Fruit fly (Drosophila melanogaster) whole organism, prepupa: ENCODE data around the gene TTLL6B.

Source experiments
- CG1621 ChIP-seq: fragments of 200-800 bp; sonication (Bioruptor generic); optimal IDR thresholded peaks from 3 replicates; lab custom pipeline; 2018; ENCODE audit warnings: missing biosample characterization, mild to moderate bottlenecking, missing genetic modification characterization
- CG31627 ChIP-seq: fragments of 200-800 bp; sonication (Bioruptor generic); optimal IDR thresholded peaks from 3 replicates; lab custom pipeline; 2016; ENCODE audit warnings: missing biosample characterization, missing genetic modification characterization
- CG3919 ChIP-seq: fragments of 200-800 bp; sonication (Bioruptor generic); optimal IDR thresholded peaks from 3 replicates; lab custom pipeline; 2016; ENCODE audit warnings: missing biosample characterization, missing genetic modification characterization
- CG6854 ChIP-seq: fragments of 200-800 bp; sonication (Bioruptor generic); optimal IDR thresholded peaks from 2 replicates; lab custom pipeline; 2017; ENCODE audit warnings: missing biosample characterization, mild to moderate bottlenecking, missing genetic modification characterization
- CG8319 ChIP-seq: fragments of 200-800 bp; sonication (Bioruptor generic); optimal IDR thresholded peaks from 3 replicates; lab custom pipeline; 2016; ENCODE audit warnings: missing biosample characterization, missing genetic modification characterization
- Eip78C ChIP-seq: fragments of 200-800 bp; sonication (Bioruptor generic); peaks from one replicate; lab custom pipeline; 2016; ENCODE audit warnings: missing biosample characterization, missing genetic modification characterization
- Eip93F ChIP-seq: fragments of 200-800 bp; sonication (Bioruptor generic); optimal IDR thresholded peaks from 2 replicates; lab custom pipeline; 2016; ENCODE audit warnings: missing biosample characterization, mild to moderate bottlenecking, missing genetic modification characterization
- Hr4 ChIP-seq: fragments of 200-800 bp; sonication (Bioruptor generic); optimal IDR thresholded peaks from 3 replicates; lab custom pipeline; 2016; ENCODE audit warnings: missing biosample characterization, missing genetic modification characterization
- Lpt ChIP-seq: fragments of 200-800 bp; sonication (Bioruptor generic); optimal IDR thresholded peaks from 3 replicates; lab custom pipeline; 2016; ENCODE audit warnings: missing biosample characterization, missing genetic modification characterization
- topi ChIP-seq: fragments of 200-800 bp; sonication (Bioruptor generic); optimal IDR thresholded peaks from 3 replicates; lab custom pipeline; 2016; ENCODE audit warnings: missing biosample characterization, missing genetic modification characterization

DNA sequence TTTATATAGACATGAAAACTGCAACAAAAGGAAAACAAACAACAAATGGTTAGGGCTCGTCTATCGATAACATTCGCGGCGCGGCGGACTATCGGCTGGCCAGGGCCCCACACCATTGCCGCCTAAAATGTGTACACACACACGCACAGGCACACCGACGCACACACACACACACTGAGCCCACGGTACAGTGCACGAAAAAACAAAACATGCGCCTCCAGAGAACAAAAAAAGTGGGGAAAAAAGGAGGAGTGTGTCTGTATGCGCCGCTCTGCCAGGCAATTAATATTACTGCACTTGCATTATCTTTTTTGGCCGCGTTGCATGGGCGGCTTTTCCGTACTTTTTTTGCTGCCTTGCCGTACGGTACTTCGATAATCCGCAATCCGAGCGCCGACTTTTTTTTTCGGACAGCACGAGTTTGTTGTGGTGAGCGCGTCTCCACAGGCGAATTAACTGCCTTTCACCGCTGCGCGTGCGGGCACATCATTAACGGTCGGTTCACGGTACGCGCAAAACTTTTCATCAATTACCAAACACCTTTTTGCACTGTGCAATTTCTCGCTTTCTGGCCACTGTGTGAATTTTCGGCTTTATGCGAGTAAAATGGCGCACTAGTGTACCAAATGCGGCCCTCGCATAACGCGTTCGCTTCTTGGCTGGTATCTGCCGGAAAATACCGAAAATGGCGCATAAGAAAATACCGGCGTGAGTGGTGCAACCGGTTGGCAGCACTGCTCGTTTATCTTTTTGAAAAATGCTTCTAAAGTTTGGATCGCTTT lies 12.8 kb upstream of the TTLL6B start, which contains the start of gene woc:
- TF ChIP-seq Hr4 = peak; percentile 38
- peak; percentile 83 for TF ChIP-seq CG31627 (GFP tag; lab: Kevin White, UChicago)
- TF ChIP-seq Eip93F = no peak
- peak; percentile 50 for TF ChIP-seq CG6854 (GFP tag; lab: Kevin White, UChicago)
- peak; percentile 86 for TF ChIP-seq CG3919 (GFP tag; lab: Kevin White, UChicago)
- peak; percentile 80 for TF ChIP-seq topi (GFP tag; lab: Kevin White, UChicago)
- peak; percentile 93 for TF ChIP-seq Eip78C (GFP tag; lab: Kevin White, UChicago)
- peak; percentile 77 for TF ChIP-seq Lpt (GFP tag; lab: Kevin White, UChicago)
- TF ChIP-seq CG1621 (tag; lab: Kevin White, UChicago) = peak; percentile 86
- TF ChIP-seq CG8319 (GFP tag; lab: Kevin White, UChicago) = peak; percentile 77
